Worm (Caenorhabditis elegans) whole organism, L3 larva: ENCODE measurements around the gene acbp-4.

ENCODE experiments used
- R02D3.7 ChIP-seq: fragments of 150-350 bp; optimal IDR thresholded peaks from 2 replicates; lab custom pipeline; 2014; ENCODE audit warnings: missing biosample characterization, missing genetic modification characterization
- aly-2 ChIP-seq: fragments of 150-350 bp; optimal IDR thresholded peaks from 2 replicates; lab custom pipeline; 2014; ENCODE audit warnings: missing biosample characterization, missing genetic modification characterization
- ama-1 ChIP-seq: fragments of 150-350 bp; optimal IDR thresholded peaks from 2 replicates; lab custom pipeline; 2018
- ceh-16 ChIP-seq: sonication (generic microtip); optimal IDR thresholded peaks from 2 replicates; lab custom pipeline; 2017; ENCODE audit warnings: missing biosample characterization, missing genetic modification characterization
- ceh-28 ChIP-seq: fragments of 150-350 bp; optimal IDR thresholded peaks from 2 replicates; lab custom pipeline; 2014; ENCODE audit warnings: missing biosample characterization, missing genetic modification reagents, missing genetic modification characterization
- ceh-82 ChIP-seq: fragments of 150-350 bp; optimal IDR thresholded peaks from 2 replicates; lab custom pipeline; 2014; ENCODE audit warnings: missing biosample characterization, missing genetic modification characterization
- daf-12 ChIP-seq: fragments of 150-350 bp; optimal IDR thresholded peaks from 2 replicates; lab custom pipeline; 2014; ENCODE audit warnings: missing biosample characterization, missing genetic modification reagents, missing genetic modification characterization
- egl-27 ChIP-seq: sonication (generic microtip); optimal IDR thresholded peaks from 4 replicates; lab custom pipeline; 2017; ENCODE audit warnings: missing biosample characterization, missing genetic modification reagents, missing genetic modification characterization
- egl-5 ChIP-seq: fragments of 150-350 bp; optimal IDR thresholded peaks from 2 replicates; lab custom pipeline; 2017; ENCODE audit warnings: missing biosample characterization, missing genetic modification reagents, missing genetic modification characterization, inconsistent platforms
- elt-2 ChIP-seq: sonication (generic microtip); optimal IDR thresholded peaks from 2 replicates; lab custom pipeline; 2016; ENCODE audit warnings: missing genetic modification reagents, mild to moderate bottlenecking, missing genetic modification characterization, missing compliant biosample characterization
- elt-3 ChIP-seq, 3 experiments: fragments of 150-350 bp in 1 of 3; sonication (generic microtip) in 2 of 3; optimal IDR thresholded peaks; 2 replicates in 2 of 3; 4 replicates in 1 of 3; lab custom pipeline; 2014 to 2017; ENCODE audit warnings: missing biosample characterization in 3 of 3, missing genetic modification characterization in 3 of 3
- fkh-2 ChIP-seq: fragments of 150-350 bp; optimal IDR thresholded peaks from 2 replicates; lab custom pipeline; 2014; ENCODE audit warnings: missing biosample characterization, missing genetic modification reagents, missing genetic modification characterization
- hmg-11 ChIP-seq: sonication (generic microtip); optimal IDR thresholded peaks from 2 replicates; lab custom pipeline; 2016; ENCODE audit warnings: missing genetic modification characterization, missing compliant biosample characterization
- jun-1 ChIP-seq: fragments of 150-350 bp; optimal IDR thresholded peaks from 2 replicates; lab custom pipeline; 2014; ENCODE audit warnings: missing biosample characterization, missing genetic modification reagents, missing genetic modification characterization
- lin-15B ChIP-seq: fragments of 150-350 bp; optimal IDR thresholded peaks from 2 replicates; lab custom pipeline; 2014; ENCODE audit warnings: missing biosample characterization, missing genetic modification characterization
- lin-39 ChIP-seq: fragments of 150-350 bp; optimal IDR thresholded peaks from 2 replicates; lab custom pipeline; 2018; ENCODE audit warnings: missing biosample characterization, missing genetic modification reagents, missing genetic modification characterization
- mdl-1 ChIP-seq: fragments of 150-350 bp; optimal IDR thresholded peaks from 2 replicates; lab custom pipeline; 2014; ENCODE audit warnings: missing biosample characterization, missing genetic modification characterization
- mml-1 ChIP-seq: fragments of 150-350 bp; sonication (generic microtip); optimal IDR thresholded peaks from 3 replicates; lab custom pipeline; 2014; ENCODE audit warnings: missing biosample characterization, missing genetic modification characterization
- nfya-1 ChIP-seq: sonication (generic microtip); optimal IDR thresholded peaks from 2 replicates; lab custom pipeline; 2017; ENCODE audit warnings: missing genetic modification characterization, mild to moderate bottlenecking, missing compliant biosample characterization, antibody characterized with exemption, moderate library complexity; ENCODE audit not compliant: insufficient read depth
- nhr-12 ChIP-seq: fragments of 150-350 bp; optimal IDR thresholded peaks from 2 replicates; lab custom pipeline; 2014; ENCODE audit warnings: missing biosample characterization, missing genetic modification characterization
- nhr-23 ChIP-seq: fragments of 150-350 bp; optimal IDR thresholded peaks from 2 replicates; lab custom pipeline; 2014; ENCODE audit warnings: missing biosample characterization, missing genetic modification reagents, missing genetic modification characterization
- nhr-237 ChIP-seq: fragments of 150-350 bp; optimal IDR thresholded peaks from 2 replicates; lab custom pipeline; 2014; ENCODE audit warnings: missing biosample characterization, missing genetic modification characterization
- nhr-25 ChIP-seq: sonication (generic microtip); optimal IDR thresholded peaks from 2 replicates; lab custom pipeline; 2017; ENCODE audit warnings: missing biosample characterization, missing genetic modification characterization
- nhr-28 ChIP-seq: fragments of 150-350 bp; optimal IDR thresholded peaks from 2 replicates; lab custom pipeline; 2014; ENCODE audit warnings: missing biosample characterization, missing genetic modification characterization
- nhr-43 ChIP-seq: sonication (generic microtip); optimal IDR thresholded peaks from 2 replicates; lab custom pipeline; 2016; ENCODE audit warnings: mild to moderate bottlenecking, missing genetic modification characterization, missing compliant biosample characterization; ENCODE audit not compliant: poor library complexity, severe bottlenecking
- nhr-67 ChIP-seq: fragments of 150-350 bp; optimal IDR thresholded peaks from 2 replicates; lab custom pipeline; 2014; ENCODE audit warnings: missing biosample characterization, missing genetic modification characterization
- nhr-76 ChIP-seq: fragments of 150-350 bp; sonication (generic microtip); optimal IDR thresholded peaks from 5 replicates; lab custom pipeline; 2014; ENCODE audit warnings: missing biosample characterization, missing genetic modification characterization
- nhr-77 ChIP-seq: fragments of 150-350 bp; optimal IDR thresholded peaks from 2 replicates; lab custom pipeline; 2014; ENCODE audit warnings: missing biosample characterization, missing genetic modification characterization
- pha-4 ChIP-seq: fragments of 150-350 bp; optimal IDR thresholded peaks from 2 replicates; lab custom pipeline; 2014; ENCODE audit warnings: missing biosample characterization, missing genetic modification reagents, missing genetic modification characterization
- sea-2 ChIP-seq: fragments of 150-350 bp; sonication (generic microtip); optimal IDR thresholded peaks from 4 replicates; lab custom pipeline; 2014; ENCODE audit warnings: missing biosample characterization, missing genetic modification reagents, missing genetic modification characterization
- skn-1 ChIP-seq: fragments of 150-350 bp; optimal IDR thresholded peaks from 2 replicates; lab custom pipeline; 2014; ENCODE audit warnings: missing biosample characterization, missing genetic modification characterization
- snpc-4 ChIP-seq: fragments of 150-350 bp; optimal IDR thresholded peaks from 2 replicates; lab custom pipeline; 2014; ENCODE audit warnings: missing biosample characterization, missing genetic modification characterization
- tbx-2 ChIP-seq: sonication (generic microtip); optimal IDR thresholded peaks from 2 replicates; lab custom pipeline; 2016; ENCODE audit warnings: mild to moderate bottlenecking, missing genetic modification characterization, missing compliant biosample characterization
- unc-39 ChIP-seq: sonication (generic microtip); optimal IDR thresholded peaks from 4 replicates; lab custom pipeline; 2017; ENCODE audit warnings: missing biosample characterization, missing genetic modification characterization
- zag-1 ChIP-seq: fragments of 150-350 bp; optimal IDR thresholded peaks from 2 replicates; lab custom pipeline; 2014; ENCODE audit warnings: missing biosample characterization, missing genetic modification characterization

The acbp-4 gene

DNA sequence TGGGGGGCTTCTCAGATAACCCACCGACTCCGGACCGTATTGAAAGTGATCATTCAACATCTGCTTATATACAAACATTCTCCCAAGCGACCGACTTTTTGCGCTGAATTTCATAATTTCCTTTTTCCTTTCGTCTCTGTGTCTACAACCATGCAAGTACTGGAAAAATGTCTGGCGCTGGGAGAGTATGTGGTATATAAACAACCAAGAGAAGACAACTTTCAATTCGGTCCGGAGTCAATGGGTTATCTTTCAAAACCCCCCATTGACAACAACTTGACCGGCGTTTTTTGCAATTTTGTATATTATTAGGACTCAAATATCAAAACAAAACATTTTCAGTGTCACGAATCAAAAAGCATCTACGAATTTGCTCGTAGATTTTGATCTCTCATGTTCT lies 30.4 kb downstream of the acbp-4 start (continued):
- TF ChIP-seq lin-39 = no peak
- no peak for TF ChIP-seq nhr-12
- TF ChIP-seq pha-4 (tag; lab: Kevin White, UChicago) = peak; percentile 82
- no peak for TF ChIP-seq ceh-16 (tag; lab: Kevin White, UChicago)
- TF ChIP-seq lin-15B = peak; percentile 18
- TF ChIP-seq sea-2 (GFP tag; lab: Kevin White, UChicago) = no peak
- no peak for TF ChIP-seq mdl-1 (tag; lab: Kevin White, UChicago)
- TF ChIP-seq unc-39 (tag; lab: Kevin White, UChicago) = no peak
- no peak for TF ChIP-seq mml-1 (tag; lab: Kevin White, UChicago)
- no peak for TF ChIP-seq nhr-28
- TF ChIP-seq jun-1 = peak; percentile 56
- TF ChIP-seq tbx-2 (tag; lab: Kevin White, UChicago) = no peak

DNA sequence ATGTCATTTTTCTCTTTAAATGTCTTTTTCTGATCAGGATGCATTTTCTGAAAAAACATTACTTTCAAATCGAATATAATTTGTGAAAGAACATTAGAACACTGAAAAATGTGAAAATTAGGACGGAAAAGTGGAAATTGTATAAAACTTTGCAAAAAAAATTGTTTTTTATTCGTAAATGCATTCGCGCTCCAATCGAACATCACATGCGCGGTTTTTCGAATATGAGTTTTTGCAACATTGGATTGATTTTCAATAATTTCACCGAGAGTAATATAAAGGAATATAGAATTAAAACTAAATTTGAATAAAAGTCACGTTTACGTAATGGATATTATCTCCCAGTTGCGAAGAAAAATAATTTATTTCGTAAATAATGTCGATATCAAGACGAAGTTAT lies 31.7 kb downstream of the acbp-4 start, which contains the start of the genes spot-1 and B0361.11:
Gene spot-1 (minus strand): TSS at position 47 of the 400 bp plus-strand sequence.
Gene B0361.11 (plus strand): TSS at position 372 of the 400 bp plus-strand sequence.
- TF ChIP-seq nhr-25 (tag; lab: Kevin White, UChicago) (peak; percentile 13), fkh-2 (no peak), egl-5 (tag; lab: Kevin White, UChicago) (peak; percentile 14), ceh-28 (tag; lab: Kevin White, UChicago) (peak; percentile 19), unc-39 (tag; lab: Kevin White, UChicago) (no peak), nhr-28 (no peak), nhr-76 (tag; lab: Kevin White, UChicago) (no peak), tbx-2 (tag; lab: Kevin White, UChicago) (no peak), nhr-237 (tag; lab: Kevin White, UChicago) (no peak), elt-2 (tag; lab: Kevin White, UChicago) (peak; percentile 15), nhr-43 (tag; lab: Kevin White, UChicago) (peak; percentile 35), ama-1 (lab: Kevin White, UChicago) (no peak), aly-2 (tag; lab: Kevin White, UChicago) (no peak), hmg-11 (tag; lab: Kevin White, UChicago) (peak; percentile 63), R02D3.7 (tag; lab: Kevin White, UChicago) (peak; percentile 50), pha-4 (tag; lab: Kevin White, UChicago) (peak; percentile 81), ceh-82 (tag; lab: Kevin White, UChicago) (no peak), nfya-1 (tag; lab: Kevin White, UChicago) (peak; percentile 64), jun-1 (no peak), snpc-4 (peak; percentile 60), daf-12 (tag; lab: Kevin White, UChicago) (no peak), egl-27 (tag; lab: Kevin White, UChicago) (no peak), nhr-67 (tag; lab: Kevin White, UChicago) (no peak), mdl-1 (tag; lab: Kevin White, UChicago) (no peak), elt-3 (tag; optimal IDR thresholded peaks at IDR 0.05; lab: Kevin White, UChicago) (no peak), nhr-23 (peak; percentile 79), skn-1 (tag; lab: Kevin White, UChicago) (peak; percentile 54), lin-15B (peak; percentile 72)

- no peak for TF ChIP-seq nhr-23
- no peak for TF ChIP-seq skn-1 (tag; lab: Kevin White, UChicago)
- no peak for TF ChIP-seq sea-2 (GFP tag; lab: Kevin White, UChicago)
- no peak for TF ChIP-seq unc-39 (tag; lab: Kevin White, UChicago)
- TF ChIP-seq elt-3 (tag; optimal IDR thresholded peaks at IDR 0.05; lab: Kevin White, UChicago) = no peak
- TF ChIP-seq nhr-76 (tag; lab: Kevin White, UChicago) = no peak
- TF ChIP-seq nhr-43 (tag; lab: Kevin White, UChicago) = no peak
- TF ChIP-seq tbx-2 (tag; lab: Kevin White, UChicago) = no peak
- no peak for TF ChIP-seq fkh-2
- no peak for TF ChIP-seq lin-15B
- no peak for TF ChIP-seq zag-1
Observed at ce11 chrIII:7275296-7275695, 33.6 kb downstream of the acbp-4 start, which contains the start of gene psd-1. psd-1 (minus strand) TSS chrIII:7275396.

ce11 chrIII:7273718-7274117 lies 35.2 kb downstream of the acbp-4 start:
- no peak for TF ChIP-seq pha-4 (tag; lab: Kevin White, UChicago)
- TF ChIP-seq nhr-43 (tag; lab: Kevin White, UChicago) = peak; percentile 29
- peak; percentile 31 for TF ChIP-seq nhr-25 (tag; lab: Kevin White, UChicago)
- TF ChIP-seq nhr-77 = no peak
- TF ChIP-seq nhr-23 = peak; percentile 33
